Worm (Caenorhabditis elegans): ENCODE results near the gene F08C6.18.

DNA sequence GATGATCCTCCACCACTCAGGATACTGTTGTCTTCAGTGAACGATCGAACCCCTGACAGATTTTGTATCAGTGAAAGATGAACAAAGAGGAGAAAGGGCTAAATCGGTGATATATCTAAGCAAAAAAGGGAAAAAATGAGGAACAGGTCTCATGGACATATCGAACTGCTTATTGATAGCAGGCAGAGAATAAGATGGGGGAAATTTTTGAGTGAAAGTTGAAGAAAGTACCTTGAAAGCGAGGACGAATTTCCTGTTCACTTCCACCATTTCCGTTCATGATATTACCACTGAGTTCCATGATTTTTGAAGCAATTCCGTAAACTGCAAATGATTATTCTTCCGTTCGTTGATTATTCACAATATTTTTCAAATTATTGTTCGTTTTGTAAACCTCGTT lies 20.1 kb downstream of the F08C6.18 start:
- TF ChIP-seq unc-86 (tag; optimal IDR thresholded peaks at IDR 0.05) = no peak
- no peak for TF ChIP-seq Y116A8C.19 (tag; optimal IDR thresholded peaks at IDR 0.05; ENCODE audit: borderline replicate concordance)
- no peak for TF ChIP-seq unc-62 (GFP tag; optimal IDR thresholded peaks at IDR 0.05)
- no peak for TF ChIP-seq irx-1 (tag; optimal IDR thresholded peaks at IDR 0.05)
- no peak for TF ChIP-seq unc-98 (GFP tag; IDR thresholded peaks at IDR 0.05)
- TF ChIP-seq lsy-2 (tag; optimal IDR thresholded peaks at IDR 0.05) = no peak
- TF ChIP-seq sptf-1 (tag; optimal IDR thresholded peaks at IDR 0.05) = no peak
- TF ChIP-seq nhr-237 (tag; optimal IDR thresholded peaks at IDR 0.05) = no peak
- no peak for TF ChIP-seq lin-39 (tag; optimal IDR thresholded peaks at IDR 0.05)
- TF ChIP-seq egl-27 (tag; optimal IDR thresholded peaks at IDR 0.05) = no peak
- no peak for TF ChIP-seq hlh-4 (tag; optimal IDR thresholded peaks at IDR 0.05)
- TF ChIP-seq nhr-12 (tag; optimal IDR thresholded peaks at IDR 0.05) = no peak
- TF ChIP-seq ztf-11 (tag; optimal IDR thresholded peaks at IDR 0.05) = no peak
